Fruit fly (Drosophila melanogaster) whole organism, embryonic: Measurements from ENCODE around the gene AANATL7.

Experiments
- Atf3 ChIP-seq: fragments of 200-800 bp; sonication (Bioruptor generic); optimal IDR thresholded peaks from 3 replicates; lab custom pipeline; 2016; ENCODE audit warnings: missing biosample characterization, missing genetic modification characterization
- Bgb ChIP-seq: fragments of 200-800 bp; sonication (Bioruptor generic); IDR thresholded peaks from 2 replicates; pipeline ENCODE4 v1.3.6; 2022; ENCODE audit warnings: missing biosample characterization, missing genetic modification characterization; ENCODE audit not compliant: partially characterized antibody
- BtbVII ChIP-seq: fragments of 200-800 bp; sonication (Bioruptor generic); optimal IDR thresholded peaks from 3 replicates; lab custom pipeline; 2017; ENCODE audit warnings: missing biosample characterization, mild to moderate bottlenecking, missing genetic modification characterization
- CG10267 ChIP-seq: fragments of 200-800 bp; sonication (Bioruptor generic); optimal IDR thresholded peaks from 2 replicates; lab custom pipeline; 2018; ENCODE audit warnings: missing biosample characterization, mild to moderate bottlenecking, missing genetic modification characterization, moderate library complexity
- CG10321 ChIP-seq: fragments of 200-800 bp; sonication (Bioruptor generic); IDR thresholded peaks from 2 replicates; pipeline ENCODE4 v1.3.6; 2022; ENCODE audit warnings: missing biosample characterization, missing genetic modification characterization
- CG12659 ChIP-seq: fragments of 200-800 bp; sonication (Bioruptor generic); optimal IDR thresholded peaks from 3 replicates; lab custom pipeline; 2017; ENCODE audit warnings: mild to moderate bottlenecking, missing biosample characterization, missing genetic modification reagents, missing genetic modification characterization
- CG18476 ChIP-seq: fragments of 200-800 bp; sonication (Bioruptor generic); optimal IDR thresholded peaks from 2 replicates; lab custom pipeline; 2016; ENCODE audit warnings: missing biosample characterization, mild to moderate bottlenecking, missing genetic modification characterization
- CG2116 ChIP-seq: fragments of 200-800 bp; sonication (Bioruptor generic); optimal IDR thresholded peaks from 3 replicates; lab custom pipeline; 2018; ENCODE audit warnings: missing biosample characterization, mild to moderate bottlenecking, missing genetic modification characterization
- CG2120 ChIP-seq: fragments of 200-800 bp; sonication (Bioruptor generic); optimal IDR thresholded peaks from 3 replicates; lab custom pipeline; 2016; ENCODE audit warnings: missing biosample characterization, missing genetic modification characterization
- CG2129 ChIP-seq: fragments of 200-800 bp; sonication (Bioruptor generic); IDR thresholded peaks from 2 replicates; pipeline ENCODE4 v1.3.6; 2022; ENCODE audit warnings: missing biosample characterization, missing genetic modification characterization; ENCODE audit not compliant: partially characterized antibody
- CG2202 ChIP-seq: fragments of 200-800 bp; sonication (Bioruptor generic); optimal IDR thresholded peaks from 2 replicates; lab custom pipeline; 2018; ENCODE audit warnings: missing biosample characterization, mild to moderate bottlenecking, missing genetic modification characterization
- CG30403 ChIP-seq: fragments of 200-800 bp; sonication (Bioruptor generic); optimal IDR thresholded peaks from 3 replicates; lab custom pipeline; 2016; ENCODE audit warnings: missing biosample characterization, missing genetic modification characterization
- CG34376 ChIP-seq: fragments of 200-800 bp; sonication (Bioruptor generic); optimal IDR thresholded peaks from 2 replicates; lab custom pipeline; 2018; ENCODE audit warnings: missing biosample characterization, mild to moderate bottlenecking, missing genetic modification characterization
- CG4282 ChIP-seq: fragments of 200-800 bp; sonication (Bioruptor generic); optimal IDR thresholded peaks from 2 replicates; lab custom pipeline; 2016; ENCODE audit warnings: missing biosample characterization, missing genetic modification characterization
- CG4820 ChIP-seq: fragments of 200-800 bp; sonication (Bioruptor generic); optimal IDR thresholded peaks from 3 replicates; lab custom pipeline; 2016; ENCODE audit warnings: missing biosample characterization, missing genetic modification characterization
- CG6791 ChIP-seq: fragments of 200-800 bp; sonication (Bioruptor generic); IDR thresholded peaks from 3 replicates; pipeline ENCODE4 v1.3.6; 2022; ENCODE audit warnings: missing biosample characterization, missing genetic modification characterization; ENCODE audit not compliant: partially characterized antibody
- CG7372 ChIP-seq: fragments of 200-800 bp; sonication (Bioruptor generic); IDR thresholded peaks from 2 replicates; pipeline ENCODE4 v1.3.6; 2022; ENCODE audit warnings: missing biosample characterization, missing genetic modification characterization
- Camta ChIP-seq: fragments of 200-800 bp; sonication (Bioruptor generic); optimal IDR thresholded peaks from 2 replicates; lab custom pipeline; 2016; ENCODE audit warnings: missing biosample characterization, missing genetic modification characterization
- Deaf1 ChIP-seq: fragments of 200-800 bp; optimal IDR thresholded peaks from 3 replicates; lab custom pipeline; 2019; ENCODE audit warnings: missing biosample characterization, mild to moderate bottlenecking, missing genetic modification characterization, moderate library complexity
- Dip3 ChIP-seq: fragments of 200-800 bp; sonication (Bioruptor generic); optimal IDR thresholded peaks from 3 replicates; lab custom pipeline; 2016; ENCODE audit warnings: missing biosample characterization, missing genetic modification characterization
- Doc3 ChIP-seq: fragments of 200-800 bp; sonication (Bioruptor generic); IDR thresholded peaks from 3 replicates; pipeline ENCODE4 v1.3.6; 2022; ENCODE audit warnings: missing biosample characterization, missing genetic modification characterization; ENCODE audit not compliant: partially characterized antibody
- Hr39 ChIP-seq: fragments of >200 bp; optimal IDR thresholded peaks from 2 replicates; lab custom pipeline; 2017
- Lpt ChIP-seq: fragments of >200 bp; optimal IDR thresholded peaks from 2 replicates; lab custom pipeline; 2018; ENCODE audit warnings: missing biosample characterization, missing genetic modification characterization
- Myb ChIP-seq: fragments of 200-800 bp; sonication (Bioruptor generic); optimal IDR thresholded peaks from 2 replicates; lab custom pipeline; 2016; ENCODE audit warnings: missing biosample characterization, missing genetic modification characterization
- NFAT ChIP-seq: fragments of 200-800 bp; sonication (Bioruptor generic); IDR thresholded peaks from 2 replicates; pipeline ENCODE4 v1.3.6; 2022; ENCODE audit warnings: missing biosample characterization, missing genetic modification characterization
- Rfx ChIP-seq: fragments of 200-800 bp; sonication (Bioruptor generic); IDR thresholded peaks from 2 replicates; pipeline ENCODE4 v1.3.6; 2022; ENCODE audit warnings: missing biosample characterization, missing genetic modification characterization
- Scr ChIP-seq: fragments of 200-800 bp; sonication (Bioruptor generic); IDR thresholded peaks from 2 replicates; pipeline ENCODE4 v1.3.6; 2022; ENCODE audit warnings: missing biosample characterization, missing genetic modification characterization; ENCODE audit not compliant: partially characterized antibody
- Vsx1 ChIP-seq: fragments of 200-800 bp; sonication (Bioruptor generic); optimal IDR thresholded peaks from 2 replicates; lab custom pipeline; 2017; ENCODE audit warnings: missing biosample characterization, mild to moderate bottlenecking, missing genetic modification characterization, missing genetic modification reagents
- aop ChIP-seq: fragments of 200-800 bp; sonication (Bioruptor generic); IDR thresholded peaks from 2 replicates; pipeline ENCODE4 v1.3.6; 2022; ENCODE audit warnings: missing biosample characterization, missing genetic modification characterization
- ash1 ChIP-seq: fragments of 200-800 bp; sonication (Bioruptor generic); optimal IDR thresholded peaks from 2 replicates; lab custom pipeline; 2018; ENCODE audit warnings: missing biosample characterization, mild to moderate bottlenecking, missing genetic modification characterization
- ato ChIP-seq: fragments of 200-800 bp; sonication (Bioruptor generic); IDR thresholded peaks from 2 replicates; pipeline ENCODE4 v1.3.6; 2022; ENCODE audit warnings: missing biosample characterization, missing genetic modification characterization; ENCODE audit not compliant: partially characterized antibody
- chinmo ChIP-seq: fragments of 200-800 bp; sonication (Bioruptor generic); IDR thresholded peaks from 4 replicates; pipeline ENCODE4 v1.3.6; 2022; ENCODE audit warnings: missing biosample characterization, missing genetic modification characterization; ENCODE audit not compliant: partially characterized antibody
- crp ChIP-seq, 2 experiments: fragments of 200-800 bp; sonication (Bioruptor generic); optimal IDR thresholded peaks; 2 replicates in 1 of 2; 3 replicates in 1 of 2; lab custom pipeline; 2017; ENCODE audit warnings: missing biosample characterization in 2 of 2, missing genetic modification characterization in 2 of 2, mild to moderate bottlenecking in 1 of 2, moderate library complexity in 1 of 2
- dimm ChIP-seq: fragments of 200-800 bp; sonication (Bioruptor generic); IDR thresholded peaks from 2 replicates; pipeline ENCODE4 v1.3.6; 2022; ENCODE audit warnings: missing biosample characterization, missing genetic modification characterization
- dm ChIP-seq: fragments of 200-800 bp; sonication (Bioruptor generic); optimal IDR thresholded peaks from 3 replicates; lab custom pipeline; 2016; ENCODE audit warnings: missing biosample characterization, missing genetic modification characterization
- fd64A ChIP-seq: fragments of 200-800 bp; sonication (Bioruptor generic); optimal IDR thresholded peaks from 3 replicates; lab custom pipeline; 2018; ENCODE audit warnings: missing biosample characterization, mild to moderate bottlenecking, missing genetic modification characterization
- ind ChIP-seq: fragments of 200-800 bp; sonication (Bioruptor generic); optimal IDR thresholded peaks from 3 replicates; lab custom pipeline; 2016; ENCODE audit warnings: missing biosample characterization, missing genetic modification characterization
- inv ChIP-seq: fragments of 200-800 bp; sonication (Bioruptor generic); IDR thresholded peaks from 2 replicates; pipeline ENCODE4 v1.3.6; 2022; ENCODE audit warnings: missing biosample characterization, missing genetic modification characterization; ENCODE audit not compliant: partially characterized antibody
- jumu ChIP-seq: fragments of 200-800 bp; sonication (Bioruptor generic); optimal IDR thresholded peaks from 3 replicates; lab custom pipeline; 2016; ENCODE audit warnings: missing biosample characterization, missing genetic modification characterization
- ken ChIP-seq: fragments of 200-800 bp; sonication (Bioruptor generic); IDR thresholded peaks from 3 replicates; pipeline ENCODE4 v1.3.6; 2022; ENCODE audit warnings: missing biosample characterization, missing genetic modification characterization
- mam ChIP-seq: fragments of 200-800 bp; sonication (Bioruptor generic); optimal IDR thresholded peaks from 3 replicates; lab custom pipeline; 2016; ENCODE audit warnings: missing biosample characterization, missing genetic modification characterization
- nmo ChIP-seq: fragments of 200-800 bp; sonication (Bioruptor generic); optimal IDR thresholded peaks from 2 replicates; lab custom pipeline; 2018; ENCODE audit warnings: missing biosample characterization, mild to moderate bottlenecking, missing genetic modification characterization, moderate library complexity
- shn ChIP-seq: fragments of 200-800 bp; sonication (Bioruptor generic); optimal IDR thresholded peaks from 3 replicates; lab custom pipeline; 2016; ENCODE audit warnings: missing biosample characterization, missing genetic modification characterization
- slbo ChIP-seq: fragments of 200-800 bp; sonication (Bioruptor generic); IDR thresholded peaks from 2 replicates; pipeline ENCODE4 v1.3.6; 2022; ENCODE audit warnings: missing biosample characterization, missing genetic modification characterization
- so ChIP-seq: fragments of 200-800 bp; sonication (Bioruptor generic); IDR thresholded peaks from 3 replicates; pipeline ENCODE4 v1.3.6; 2022; ENCODE audit warnings: missing biosample characterization, missing genetic modification characterization
- sob ChIP-seq: fragments of 200-800 bp; sonication (Bioruptor generic); IDR thresholded peaks from 2 replicates; pipeline ENCODE4 v1.3.6; 2022; ENCODE audit warnings: missing biosample characterization, missing genetic modification characterization
- tap ChIP-seq: fragments of 200-800 bp; optimal IDR thresholded peaks from 3 replicates; lab custom pipeline; 2019; ENCODE audit warnings: missing biosample characterization, mild to moderate bottlenecking, missing genetic modification characterization, moderate library complexity
- unc-4 ChIP-seq: fragments of 200-800 bp; sonication (Bioruptor generic); IDR thresholded peaks from 2 replicates; pipeline ENCODE4 v1.3.6; 2022; ENCODE audit warnings: missing biosample characterization, missing genetic modification characterization; ENCODE audit not compliant: partially characterized antibody
- vnd ChIP-seq: fragments of 200-800 bp; sonication (Bioruptor generic); IDR thresholded peaks from 3 replicates; pipeline ENCODE4 v1.3.6; 2022; ENCODE audit warnings: missing biosample characterization, missing genetic modification characterization; ENCODE audit not compliant: partially characterized antibody
- zen ChIP-seq: fragments of 200-800 bp; sonication (Bioruptor generic); optimal IDR thresholded peaks from 3 replicates; lab custom pipeline; 2018; ENCODE audit warnings: missing biosample characterization, mild to moderate bottlenecking, missing genetic modification characterization, moderate library complexity

The AANATL7 gene

DNA sequence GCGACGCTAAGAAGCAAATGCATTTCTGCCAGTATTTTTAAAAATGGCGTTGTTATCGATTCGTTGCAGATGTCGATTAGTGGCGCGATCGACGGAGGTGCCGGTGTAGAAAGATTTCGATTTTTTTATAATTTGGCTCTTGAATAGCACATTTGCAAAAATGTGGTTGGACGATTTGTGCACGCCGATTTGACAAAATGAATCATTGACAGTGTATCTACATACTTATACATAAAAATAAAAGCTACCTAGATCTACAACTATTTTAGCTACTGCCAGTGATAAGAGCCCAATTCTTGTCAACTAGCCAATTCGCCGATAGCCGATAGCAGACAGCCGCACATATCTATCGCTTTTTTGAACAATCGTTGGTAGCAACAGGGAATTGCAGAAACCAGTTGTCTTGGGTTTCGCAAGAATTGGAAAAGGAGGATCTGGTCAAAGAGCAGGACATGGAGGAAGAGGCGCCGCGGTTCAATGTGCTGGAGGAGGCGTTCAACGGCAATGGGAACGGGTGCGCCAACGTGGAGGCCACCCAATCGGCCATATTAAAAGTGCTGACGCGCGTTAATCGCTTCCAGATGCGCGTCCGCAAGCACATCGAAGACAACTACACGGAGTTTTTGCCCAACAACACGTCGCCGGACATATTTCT lies 23.2 kb downstream of the AANATL7 start, which contains the start of the genes Klp3A and Zw10 (continued):
- TF ChIP-seq dimm (GFP tag; lab: Robert Waterston, UW) (no peak), ind (GFP tag; lab: Kevin White, UChicago) (no peak), CG2116 (peak; percentile 82), tap (no peak), CG30403 (GFP tag; lab: Kevin White, UChicago) (peak; percentile 30), Dip3 (GFP tag; lab: Kevin White, UChicago) (no peak), dm (no peak), CG7372 (GFP tag; lab: Robert Waterston, UW) (no peak), ken (GFP tag; lab: Robert Waterston, UW) (no peak), sob (GFP tag; lab: Robert Waterston, UW) (no peak), aop (no peak), Bgb (GFP tag; lab: Robert Waterston, UW) (peak; percentile 44; the same call in 1 of the 2 replicates), Atf3 (GFP tag; lab: Kevin White, UChicago) (no peak), Vsx1 (GFP tag; lab: Kevin White, UChicago) (no peak), zen (tag; lab: Kevin White, UChicago) (peak; percentile 2), CG12659 (GFP tag; lab: Kevin White, UChicago) (peak; percentile 41), Myb (peak; percentile 78), Lpt (no peak), chinmo (no peak), Deaf1 (tag; lab: Kevin White, UChicago) (no peak), crp (GFP tag; optimal IDR thresholded peaks at IDR 0.05; lab: Kevin White, UChicago) (no peak), CG4282 (GFP tag; lab: Kevin White, UChicago) (no peak), mam (GFP tag; lab: Kevin White, UChicago) (peak; percentile 26), CG4820 (GFP tag; lab: Kevin White, UChicago) (no peak), CG18476 (GFP tag; lab: Kevin White, UChicago) (no peak), nmo (GFP tag; lab: Kevin White, UChicago) (peak; percentile 41), Hr39 (lab: Kevin White, UChicago) (no peak), CG10321 (no peak), so (GFP tag; lab: Robert Waterston, UW) (no peak), jumu (GFP tag; lab: Kevin White, UChicago) (peak; percentile 11), inv (peak; percentile 62), ato (0 out of 2 replicates have a peak, but pooled peaks have one; percentile 21), fd64A (no peak), Rfx (GFP tag; lab: Robert Waterston, UW) (peak; percentile 28; the same call in 1 of the 2 replicates), CG10267 (tag; lab: Kevin White, UChicago) (peak; percentile 33), CG2202 (tag; lab: Kevin White, UChicago) (no peak), slbo (GFP tag; lab: Robert Waterston, UW) (peak; percentile 40), vnd (GFP tag; lab: Robert Waterston, UW) (peak; percentile 63), CG2120 (GFP tag; lab: Kevin White, UChicago) (peak; percentile 45), Doc3 (GFP tag; lab: Robert Waterston, UW) (0 out of 3 replicates have a peak, but pooled peaks have one; percentile 45), Scr (GFP tag; lab: Robert Waterston, UW) (peak; percentile 70), unc-4 (GFP tag; lab: Robert Waterston, UW) (peak; percentile 61), CG34376 (GFP tag; lab: Kevin White, UChicago) (no peak), BtbVII (GFP tag; lab: Kevin White, UChicago) (no peak), NFAT (GFP tag; lab: Robert Waterston, UW) (no peak), Camta (GFP tag; lab: Kevin White, UChicago) (peak; percentile 11), shn (GFP tag; lab: Kevin White, UChicago) (peak; percentile 8), CG6791 (GFP tag; lab: Robert Waterston, UW) (peak; percentile 61), CG2129 (GFP tag; lab: Robert Waterston, UW) (no peak), ash1 (GFP tag; lab: Kevin White, UChicago) (no peak)
